Worm (Caenorhabditis elegans): ENCODE measurements around the gene sre-44.

The sre-44 gene

ce11 chrII:13907615-13908014 lies 41.8 kb upstream of the sre-44 start:
- TF ChIP-seq nhr-90 (tag; optimal IDR thresholded peaks at IDR 0.05; ENCODE audit: poor library complexity) = no peak
- no peak for TF ChIP-seq efl-1 (optimal IDR thresholded peaks at IDR 0.05)
- peak; percentile 21 to 81 for TF ChIP-seq efl-1 (GFP tag; optimal IDR thresholded peaks at IDR 0.05 in 1 of 2)
- no peak for TF ChIP-seq nhr-28 (tag; optimal IDR thresholded peaks at IDR 0.05)
- no peak for TF ChIP-seq nhr-20 (tag; optimal IDR thresholded peaks at IDR 0.05)
- TF ChIP-seq swsn-7 (tag; optimal IDR thresholded peaks at IDR 0.05) = no peak
- no peak for TF ChIP-seq lir-3 (tag; optimal IDR thresholded peaks at IDR 0.05; ENCODE audit: poor library complexity)

ce11 chrII:13908592-13908991 lies 40.8 kb upstream of the sre-44 start, which contains the start of gene citk-1:
Gene citk-1 (plus strand): TSS chrII:13908914.
- TF ChIP-seq nhr-77 (tag; optimal IDR thresholded peaks at IDR 0.05) (peak; percentile 84), lin-14 (GFP tag; optimal IDR thresholded peaks at IDR 0.05) (peak; percentile 77), pqm-1 (tag; optimal IDR thresholded peaks at IDR 0.05) (no peak), hlh-17 (GFP tag; optimal IDR thresholded peaks at IDR 0.05; ENCODE audit: borderline replicate concordance) (no peak), nhr-90 (tag; optimal IDR thresholded peaks at IDR 0.05; ENCODE audit: poor library complexity) (no peak), C16A3.4 (tag; optimal IDR thresholded peaks at IDR 0.05) (peak; percentile 83), ceh-90 (tag; optimal IDR thresholded peaks at IDR 0.05) (no peak), skn-1 (tag; optimal IDR thresholded peaks at IDR 0.05) (peak; percentile 89), alr-1 (tag; optimal IDR thresholded peaks at IDR 0.05; ENCODE audit: borderline replicate concordance) (no peak), elt-3 (tag; optimal IDR thresholded peaks at IDR 0.05) (peak in 2 of 6 experiments; percentile 32 to 50), unc-98 (GFP tag; IDR thresholded peaks at IDR 0.05) (no peak), mdl-1 (tag; optimal IDR thresholded peaks at IDR 0.05) (peak in 1 of 2 experiments; percentile 76), lin-35 (GFP tag; optimal IDR thresholded peaks at IDR 0.05) (peak; percentile 97 to 100), unc-30 (tag; optimal IDR thresholded peaks at IDR 0.05) (no peak), grh-1 (GFP tag; IDR thresholded peaks at IDR 0.05) (peak; percentile 62), nhr-237 (tag; optimal IDR thresholded peaks at IDR 0.05) (no peak), isw-1 (GFP tag; IDR thresholded peaks at IDR 0.05) (peak; percentile 69), unc-130 (tag; optimal IDR thresholded peaks at IDR 0.05) (peak; percentile 74), sox-4 (tag; optimal IDR thresholded peaks at IDR 0.05) (no peak), C04F5.9 (tag; optimal IDR thresholded peaks at IDR 0.05) (peak; percentile 46), pax-3 (tag; optimal IDR thresholded peaks at IDR 0.05) (peak; percentile 10), nhr-20 (tag; optimal IDR thresholded peaks at IDR 0.05) (peak; percentile 77), snpc-4 (tag; optimal IDR thresholded peaks at IDR 0.05) (peak; percentile 77), egl-27 (tag; optimal IDR thresholded peaks at IDR 0.05) (no peak), F16B12.6 (tag; optimal IDR thresholded peaks at IDR 0.05) (peak; percentile 99), ceh-63 (GFP tag; optimal IDR thresholded peaks at IDR 0.05) (no peak), vab-15 (tag; optimal IDR thresholded peaks at IDR 0.05) (peak; percentile 82), xbp-1 (tag; optimal IDR thresholded peaks at IDR 0.05) (peak; percentile 80), ztf-4 (tag; optimal IDR thresholded peaks at IDR 0.05) (no peak), nhr-28 (tag; optimal IDR thresholded peaks at IDR 0.05) (no peak), nhr-76 (tag; optimal IDR thresholded peaks at IDR 0.05) (no peak), lsy-2 (tag; optimal IDR thresholded peaks at IDR 0.05) (peak; percentile 85 to 92), hpl-2 (GFP tag; optimal IDR thresholded peaks at IDR 0.05) (no peak), fkh-8 (tag; optimal IDR thresholded peaks at IDR 0.05) (peak; percentile 65), ceh-8 (GFP tag; optimal IDR thresholded peaks at IDR 0.05) (no peak), nhr-84 (tag; optimal IDR thresholded peaks at IDR 0.05) (no peak), ceh-88 (GFP tag; IDR thresholded peaks at IDR 0.05) (no peak), mef-2 (tag; optimal IDR thresholded peaks at IDR 0.05) (no peak), aly-2 (tag; optimal IDR thresholded peaks at IDR 0.05) (peak; percentile 28), egl-13 (tag; optimal IDR thresholded peaks at IDR 0.05) (peak; percentile 32), nhr-19 (GFP tag; conservative IDR thresholded peaks at IDR 0.05) (peak; percentile 64), pag-3 (tag; optimal IDR thresholded peaks at IDR 0.05; ENCODE audit: borderline replicate concordance, insufficient read depth) (no peak), ceh-82 (tag; optimal IDR thresholded peaks at IDR 0.05) (peak; percentile 19 to 90 (median 52)), nhr-71 (tag; optimal IDR thresholded peaks at IDR 0.05) (peak; percentile 81), fos-1 (tag; optimal IDR thresholded peaks at IDR 0.05) (peak; percentile 63), tlp-1 (tag; optimal IDR thresholded peaks at IDR 0.05) (no peak), snu-23 (GFP tag; optimal IDR thresholded peaks at IDR 0.05) (peak; percentile 83)
